Fruit fly (Drosophila melanogaster) whole organism, adult: ENCODE measurements around the gene Rnp4F.

ENCODE experiments used
- CG11617 ChIP-seq: fragments of 200-800 bp; sonication (Bioruptor generic); optimal IDR thresholded peaks from 2 replicates; lab custom pipeline; 2017; ENCODE audit warnings: mild to moderate bottlenecking, missing biosample characterization, missing genetic modification reagents, missing genetic modification characterization
- CG12768 ChIP-seq: fragments of 200-800 bp; sonication (Bioruptor generic); optimal IDR thresholded peaks from 2 replicates; lab custom pipeline; 2017; ENCODE audit warnings: missing biosample characterization, missing genetic modification characterization, mild to moderate bottlenecking, moderate library complexity, missing genetic modification reagents
- CG14711 ChIP-seq: fragments of 200-800 bp; sonication (Bioruptor generic); optimal IDR thresholded peaks from 2 replicates; lab custom pipeline; 2018; ENCODE audit warnings: missing biosample characterization, mild to moderate bottlenecking, missing genetic modification characterization, moderate library complexity
- CG1620 ChIP-seq: fragments of 200-800 bp; sonication (Bioruptor generic); optimal IDR thresholded peaks from 2 replicates; lab custom pipeline; 2016; ENCODE audit warnings: missing biosample characterization, missing genetic modification characterization
- CG33017 ChIP-seq: fragments of 200-800 bp; sonication (Bioruptor generic); optimal IDR thresholded peaks from 2 replicates; lab custom pipeline; 2018; ENCODE audit warnings: missing biosample characterization, mild to moderate bottlenecking, missing genetic modification characterization, moderate library complexity
- CG5204 ChIP-seq: fragments of 200-800 bp; sonication (Bioruptor generic); optimal IDR thresholded peaks from 2 replicates; lab custom pipeline; 2016; ENCODE audit warnings: missing biosample characterization, missing genetic modification characterization
- CG7045 ChIP-seq: fragments of 200-800 bp; sonication (Bioruptor generic); optimal IDR thresholded peaks from 2 replicates; lab custom pipeline; 2017; ENCODE audit warnings: missing biosample characterization, mild to moderate bottlenecking, missing genetic modification characterization
- CG7101 ChIP-seq: fragments of 200-800 bp; sonication (Bioruptor generic); optimal IDR thresholded peaks from 2 replicates; lab custom pipeline; 2018; ENCODE audit warnings: missing biosample characterization, mild to moderate bottlenecking, missing genetic modification characterization, moderate library complexity
- Clk ChIP-seq: fragments of 200-800 bp; sonication (Bioruptor generic); optimal IDR thresholded peaks from 2 replicates; lab custom pipeline; 2017; ENCODE audit warnings: missing biosample characterization, missing genetic modification characterization
- Crg-1 ChIP-seq: fragments of 200-800 bp; sonication (Bioruptor generic); optimal IDR thresholded peaks from 2 replicates; lab custom pipeline; 2016; ENCODE audit warnings: missing biosample characterization, missing genetic modification characterization
- Hr96 ChIP-seq: fragments of 200-800 bp; sonication (Bioruptor generic); optimal IDR thresholded peaks from 2 replicates; lab custom pipeline; 2016; ENCODE audit warnings: missing biosample characterization, missing genetic modification characterization
- Mnt ChIP-seq: fragments of 200-800 bp; sonication (Bioruptor generic); optimal IDR thresholded peaks from 2 replicates; lab custom pipeline; 2016; ENCODE audit warnings: missing biosample characterization, mild to moderate bottlenecking, missing genetic modification characterization
- bab1 ChIP-seq: fragments of 200-800 bp; sonication (Bioruptor generic); optimal IDR thresholded peaks from 3 replicates; lab custom pipeline; 2019; ENCODE audit warnings: missing biosample characterization, mild to moderate bottlenecking, missing genetic modification characterization, moderate library complexity
- cic ChIP-seq: fragments of 200-800 bp; sonication (Bioruptor generic); optimal IDR thresholded peaks from 2 replicates; lab custom pipeline; 2017; ENCODE audit warnings: missing biosample characterization, mild to moderate bottlenecking, missing genetic modification characterization, moderate library complexity
- cnc ChIP-seq, 2 experiments: fragments of >200 bp; optimal IDR thresholded peaks; 2 replicates each; lab custom pipeline; 2017
- kay ChIP-seq: fragments of 200-800 bp; sonication (Bioruptor generic); peaks from one replicate; lab custom pipeline; 2016; ENCODE audit warnings: missing biosample characterization, missing genetic modification characterization, borderline replicate concordance
- ovo ChIP-seq: fragments of 200-800 bp; sonication (Bioruptor generic); optimal IDR thresholded peaks from 2 replicates; lab custom pipeline; 2016; ENCODE audit warnings: missing biosample characterization, missing genetic modification characterization
- pad ChIP-seq: fragments of 200-800 bp; sonication (Bioruptor generic); optimal IDR thresholded peaks from 3 replicates; lab custom pipeline; 2017; ENCODE audit warnings: missing biosample characterization, missing genetic modification characterization, mild to moderate bottlenecking, moderate library complexity, missing genetic modification reagents
- tj ChIP-seq: fragments of 200-800 bp; sonication (Bioruptor generic); optimal IDR thresholded peaks from 3 replicates; lab custom pipeline; 2017; ENCODE audit warnings: missing biosample characterization, mild to moderate bottlenecking, missing genetic modification characterization, moderate library complexity
- toe ChIP-seq: fragments of 200-800 bp; sonication (Bioruptor generic); optimal IDR thresholded peaks from 2 replicates; lab custom pipeline; 2016; ENCODE audit warnings: missing biosample characterization, missing genetic modification characterization

Gene Rnp4F

DNA sequence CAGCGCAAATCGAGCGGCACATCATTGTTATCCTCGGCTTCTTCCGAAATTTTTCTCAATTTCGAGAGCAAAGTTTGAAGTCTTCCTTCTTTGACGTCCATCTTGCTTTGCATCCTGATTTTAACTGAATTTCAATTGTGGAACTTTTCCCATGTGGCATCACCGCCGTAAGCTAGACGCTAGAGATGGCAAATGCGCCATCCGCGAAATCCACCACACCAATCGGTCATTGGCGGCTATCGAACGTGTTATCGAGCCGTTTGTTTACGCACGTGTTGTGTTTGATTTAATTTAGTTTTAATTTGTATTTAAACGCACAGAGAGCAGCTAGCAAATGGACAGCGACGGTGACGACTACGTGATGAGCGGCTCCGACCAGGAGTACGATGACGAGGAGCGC lies 5.3 kb downstream of the Rnp4F start, which contains the start of the genes CG15930 and Sas10:
CG15930 (minus strand) TSS at position 126 of the 400 bp plus-strand sequence.
Sas10 (plus strand) TSS at position 240 of the 400 bp plus-strand sequence.
- TF ChIP-seq Mnt (GFP tag; lab: Kevin White, UChicago) (peak; percentile 87), CG11617 (GFP tag; lab: Kevin White, UChicago) (no peak)

- TF ChIP-seq CG5204 (GFP tag; lab: Kevin White, UChicago) (no peak), CG7101 (tag; lab: Kevin White, UChicago) (no peak), CG1620 (GFP tag; lab: Kevin White, UChicago) (no peak), Mnt (GFP tag; lab: Kevin White, UChicago) (no peak), pad (GFP tag; lab: Kevin White, UChicago) (no peak), bab1 (no peak), CG14711 (tag; lab: Kevin White, UChicago) (no peak), tj (GFP tag; lab: Kevin White, UChicago) (no peak), CG11617 (GFP tag; lab: Kevin White, UChicago) (no peak), kay (no peak), Hr96 (GFP tag; lab: Kevin White, UChicago) (no peak), toe (GFP tag; lab: Kevin White, UChicago) (no peak), ovo (GFP tag; lab: Kevin White, UChicago) (no peak), cic (GFP tag; lab: Kevin White, UChicago) (no peak), Clk (GFP tag; lab: Kevin White, UChicago) (no peak)
Measured at dm6 chrX:5312958-5313357, 9.5 kb downstream of the Rnp4F start, which contains the start of gene CG4198. Gene CG4198, plus strand, starts transcription at chrX:5313258.

- TF ChIP-seq CG7101 (tag; lab: Kevin White, UChicago) (peak; percentile 43), CG1620 (GFP tag; lab: Kevin White, UChicago) (peak; percentile 2), CG11617 (GFP tag; lab: Kevin White, UChicago) (no peak), pad (GFP tag; lab: Kevin White, UChicago) (peak; percentile 81), CG5204 (GFP tag; lab: Kevin White, UChicago) (no peak), Clk (GFP tag; lab: Kevin White, UChicago) (no peak), CG14711 (tag; lab: Kevin White, UChicago) (peak; percentile 85), Mnt (GFP tag; lab: Kevin White, UChicago) (peak; percentile 44), bab1 (peak; percentile 9), ovo (GFP tag; lab: Kevin White, UChicago) (peak; percentile 38), cnc (optimal IDR thresholded peaks at IDR 0.05; lab: Kevin White, UChicago) (no peak)
Measured at dm6 chrX:5311838-5312339, 10.6 kb downstream of the Rnp4F start, which contains the start of the genes TrxT and dhd. Gene TrxT, minus strand, starts transcription at chrX:5311888. Gene dhd, plus strand, starts transcription at chrX:5312171.

dm6 chrX:5308963-5309362 lies 13.5 kb downstream of the Rnp4F start, which contains the start of the genes Cdk7 and snf:
Gene Cdk7, minus strand, starts transcription at chrX:5308983.
Gene snf, plus strand, starts transcription at chrX:5309242.
- TF ChIP-seq CG5204 (GFP tag; lab: Kevin White, UChicago), result no peak
- TF ChIP-seq kay, result no peak
- peak; percentile 35 for TF ChIP-seq bab1
- TF ChIP-seq tj (GFP tag; lab: Kevin White, UChicago), result peak; percentile 23
- no peak for TF ChIP-seq CG7045 (GFP tag; lab: Kevin White, UChicago)
- no peak for TF ChIP-seq cic (GFP tag; lab: Kevin White, UChicago)
- TF ChIP-seq pad (GFP tag; lab: Kevin White, UChicago), result peak; percentile 45
- peak; percentile 46 for TF ChIP-seq ovo (GFP tag; lab: Kevin White, UChicago)
- peak; percentile 37 for TF ChIP-seq CG1620 (GFP tag; lab: Kevin White, UChicago)
- peak; percentile 36 for TF ChIP-seq Mnt (GFP tag; lab: Kevin White, UChicago)
- TF ChIP-seq Crg-1 (GFP tag; lab: Kevin White, UChicago), result peak; percentile 64
- peak; percentile 36 for TF ChIP-seq Hr96 (GFP tag; lab: Kevin White, UChicago)
- no peak for TF ChIP-seq CG12768 (GFP tag; lab: Kevin White, UChicago)
- TF ChIP-seq toe (GFP tag; lab: Kevin White, UChicago), result peak; percentile 40
- no peak for TF ChIP-seq cnc (optimal IDR thresholded peaks at IDR 0.05; lab: Kevin White, UChicago)
- peak; percentile 0 for TF ChIP-seq CG11617 (GFP tag; lab: Kevin White, UChicago)
- TF ChIP-seq CG33017 (tag; lab: Kevin White, UChicago), result no peak
- peak; percentile 32 for TF ChIP-seq CG7101 (tag; lab: Kevin White, UChicago)
- no peak for TF ChIP-seq Clk (GFP tag; lab: Kevin White, UChicago)
- TF ChIP-seq CG14711 (tag; lab: Kevin White, UChicago), result peak; percentile 19

- TF ChIP-seq bab1, result no peak
- no peak for TF ChIP-seq Clk (GFP tag; lab: Kevin White, UChicago)
- no peak for TF ChIP-seq Crg-1 (GFP tag; lab: Kevin White, UChicago)
- no peak for TF ChIP-seq CG7045 (GFP tag; lab: Kevin White, UChicago)
- no peak for TF ChIP-seq pad (GFP tag; lab: Kevin White, UChicago)
- TF ChIP-seq cnc (optimal IDR thresholded peaks at IDR 0.05; lab: Kevin White, UChicago), result no peak
- no peak for TF ChIP-seq cic (GFP tag; lab: Kevin White, UChicago)
- TF ChIP-seq tj (GFP tag; lab: Kevin White, UChicago), result no peak
- TF ChIP-seq ovo (GFP tag; lab: Kevin White, UChicago), result no peak
- TF ChIP-seq CG5204 (GFP tag; lab: Kevin White, UChicago), result no peak
- no peak for TF ChIP-seq CG33017 (tag; lab: Kevin White, UChicago)
- TF ChIP-seq toe (GFP tag; lab: Kevin White, UChicago), result no peak
- no peak for TF ChIP-seq CG7101 (tag; lab: Kevin White, UChicago)
- TF ChIP-seq kay, result no peak
- no peak for TF ChIP-seq CG1620 (GFP tag; lab: Kevin White, UChicago)
- TF ChIP-seq Hr96 (GFP tag; lab: Kevin White, UChicago), result no peak
- TF ChIP-seq CG11617 (GFP tag; lab: Kevin White, UChicago), result no peak
Measured at dm6 chrX:5307317-5307716, 15.2 kb downstream of the Rnp4F start, which contains the start of gene CG17764. Gene CG17764, minus strand, starts transcription at chrX:5307417.
